Worm (Caenorhabditis elegans): ENCODE data around the gene F55H2.5.
A peak's percentile ranks its signal among the peaks of the same experiment; 100 is the strongest.

DNA sequence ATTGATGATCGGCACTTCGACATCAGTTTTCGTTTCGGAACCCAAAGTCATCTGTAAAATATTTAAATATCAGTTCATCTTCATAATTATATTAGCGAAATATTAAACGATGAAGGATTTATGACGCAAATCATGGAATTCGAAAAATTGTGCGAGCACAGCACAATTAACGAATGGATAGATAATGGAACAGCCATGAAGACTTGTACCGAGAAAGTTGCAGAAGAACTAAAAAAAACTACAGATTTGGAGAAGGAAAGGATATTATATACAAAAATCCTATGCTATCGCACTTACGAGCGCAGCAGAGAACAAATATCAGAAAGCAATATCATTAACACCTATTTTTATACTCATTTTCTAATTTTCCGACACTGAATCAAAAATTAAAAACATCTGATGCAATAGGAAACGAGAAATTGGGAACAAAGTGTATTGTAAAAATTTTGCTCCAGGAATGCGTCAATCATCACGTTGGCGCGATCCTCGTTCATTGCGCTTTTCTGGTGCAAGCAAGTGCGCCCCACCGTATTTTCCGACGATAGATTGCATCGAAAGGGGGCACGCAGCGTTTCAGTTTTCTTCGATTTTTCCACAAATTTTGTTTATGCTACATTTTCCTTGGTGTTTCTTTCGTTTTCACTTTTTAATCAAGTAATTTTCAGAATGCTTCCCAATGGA lies 10.3 kb downstream of the F55H2.5 start, which contains the start of the genes clu-1 and prp-40:
- TF ChIP-seq ztf-23 (GFP tag; IDR thresholded peaks at IDR 0.05), result no peak
- TF ChIP-seq T22C8.4 (GFP tag; IDR thresholded peaks at IDR 0.05), result no peak
- no peak for TF ChIP-seq med-1 (GFP tag; optimal IDR thresholded peaks at IDR 0.05; ENCODE audit: insufficient read depth)
- TF ChIP-seq flt-1 (GFP tag; IDR thresholded peaks at IDR 0.05), result no peak
- no peak for TF ChIP-seq ref-1 (GFP tag; conservative IDR thresholded peaks at IDR 0.05)
- TF ChIP-seq klf-2 (GFP tag; conservative IDR thresholded peaks at IDR 0.05), result no peak
- peak; percentile 63 for TF ChIP-seq cog-1 (tag; optimal IDR thresholded peaks at IDR 0.05)
